Worm (Caenorhabditis elegans) whole organism, early embryonic: Measurements from ENCODE around the gene copz-1.
"Not testable (repeated sequence)": the region's sequence is repeated elsewhere in the genome, so short reads cannot be mapped to it uniquely, and the experiment has no call there.

Experiments used
- B0310.2 ChIP-seq: sonication (generic microtip); optimal IDR thresholded peaks from 2 replicates; lab custom pipeline; 2016; ENCODE audit warnings: mild to moderate bottlenecking, missing genetic modification characterization, missing compliant biosample characterization
- F13C5.2 ChIP-seq: sonication (generic microtip); optimal IDR thresholded peaks from 2 replicates; lab custom pipeline; 2017; ENCODE audit warnings: mild to moderate bottlenecking, missing genetic modification characterization, inconsistent platforms, missing compliant biosample characterization
- aly-1 ChIP-seq: sonication (generic microtip); optimal IDR thresholded peaks from 2 replicates; lab custom pipeline; 2016; ENCODE audit warnings: missing genetic modification characterization, missing compliant biosample characterization
- ama-1 ChIP-seq: fragments of 150-350 bp; optimal IDR thresholded peaks from 2 replicates; lab custom pipeline; 2014
- ceh-13 ChIP-seq: fragments of 200-800 bp; sonication (Bioruptor generic); optimal IDR thresholded peaks from 2 replicates; lab custom pipeline; 2018; ENCODE audit warnings: mild to moderate bottlenecking, missing genetic modification characterization, missing compliant biosample characterization
- ceh-36 ChIP-seq: sonication (generic microtip); optimal IDR thresholded peaks from 2 replicates; lab custom pipeline; 2016; ENCODE audit warnings: missing genetic modification characterization, inconsistent platforms, missing compliant biosample characterization
- ets-7 ChIP-seq: sonication (generic microtip); optimal IDR thresholded peaks from 2 replicates; lab custom pipeline; 2016; ENCODE audit warnings: missing genotype, missing genetic modification characterization, missing compliant biosample characterization
- flt-1 ChIP-seq: fragments of 200-800 bp; sonication (Bioruptor generic); IDR thresholded peaks from 2 replicates; pipeline ENCODE4 v1.3.6; 2022; ENCODE audit warnings: missing genetic modification characterization, missing compliant biosample characterization
- hmbx-1 ChIP-seq: sonication (generic microtip); optimal IDR thresholded peaks from 2 replicates; lab custom pipeline; 2016; ENCODE audit warnings: mild to moderate bottlenecking, missing genetic modification characterization, missing compliant biosample characterization
- hmg-4 ChIP-seq: fragments of 200-800 bp; sonication (Bioruptor generic); optimal IDR thresholded peaks from 2 replicates; lab custom pipeline; 2018; ENCODE audit warnings: mild to moderate bottlenecking, missing genetic modification characterization, missing compliant biosample characterization
- hnd-1 ChIP-seq: sonication (generic microtip); optimal IDR thresholded peaks from 2 replicates; lab custom pipeline; 2016; ENCODE audit warnings: missing genetic modification characterization, missing compliant biosample characterization
- pes-1 ChIP-seq: fragments of 200-800 bp; sonication (Bioruptor generic); IDR thresholded peaks from 2 replicates; pipeline ENCODE4 v1.3.6; 2022; ENCODE audit warnings: missing genetic modification reagents, missing genetic modification characterization, missing compliant biosample characterization
- scrt-1 ChIP-seq: fragments of 200-800 bp; sonication (Bioruptor generic); IDR thresholded peaks from 2 replicates; pipeline ENCODE4 v1.3.6; 2022; ENCODE audit warnings: missing genetic modification characterization, missing compliant biosample characterization
- sea-1 ChIP-seq: fragments of 200-800 bp; sonication (Bioruptor generic); conservative IDR thresholded peaks from 2 replicates; pipeline ENCODE4 v1.3.6; 2022; ENCODE audit warnings: missing genetic modification characterization, missing compliant biosample characterization
- tbx-11 ChIP-seq: fragments of 200-800 bp; sonication (Bioruptor generic); IDR thresholded peaks from 2 replicates; pipeline ENCODE4 v1.3.6; 2022; ENCODE audit warnings: missing genetic modification characterization, missing compliant biosample characterization
- tbx-37 ChIP-seq: fragments of 200-800 bp; sonication (Bioruptor generic); conservative IDR thresholded peaks from 2 replicates; pipeline ENCODE4 v1.3.6; 2022; ENCODE audit warnings: missing genetic modification reagents, missing genetic modification characterization, missing compliant biosample characterization
- tra-4 ChIP-seq: sonication (generic microtip); optimal IDR thresholded peaks from 2 replicates; lab custom pipeline; 2017; ENCODE audit warnings: missing genetic modification characterization, missing compliant biosample characterization

copz-1 gene

ce11 chrII:10912995-10913394 lies 40.3 kb downstream of the copz-1 start:
- TF ChIP-seq F13C5.2 (no peak), flt-1 (no peak), scrt-1 (GFP tag; lab: Robert Waterston, UW) (no peak), ama-1 (no peak), tra-4 (no peak), ets-7 (tag; lab: Kevin White, UChicago) (no peak), hnd-1 (tag; lab: Kevin White, UChicago) (no peak), tbx-37 (GFP tag; lab: Robert Waterston, UW) (no peak), ceh-13 (GFP tag; lab: Kevin White, UChicago) (no peak), sea-1 (no peak), tbx-11 (no peak)

- TF ChIP-seq ama-1 (no peak), B0310.2 (tag; lab: Kevin White, UChicago) (no peak), sea-1 (no peak), tra-4 (no peak), hmbx-1 (tag; lab: Kevin White, UChicago) (no peak), tbx-11 (no peak), aly-1 (tag; lab: Kevin White, UChicago) (no peak), hnd-1 (tag; lab: Kevin White, UChicago) (no peak), flt-1 (no peak), ceh-36 (no peak)
These were observed 41.7 kb downstream of the copz-1 start, which contains the start of gene F44F4.15 for ce11 chrII:10914366-10914765. TSS of gene F44F4.15 (plus strand) at chrII:10914666.

ce11 chrII:10915732-10916131 lies 43.1 kb downstream of the copz-1 start, which contains the start of gene F44F4.9:
TSS of gene F44F4.9 (minus strand) at chrII:10915832.
- TF ChIP-seq aly-1 (tag; lab: Kevin White, UChicago) (no peak), ama-1 (no peak), ceh-13 (GFP tag; lab: Kevin White, UChicago) (no peak), tra-4 (no peak)

ce11 chrII:10917174-10917573 lies 44.5 kb downstream of the copz-1 start, which contains the start of gene F44F4.10:
TSS of gene F44F4.10 (minus strand) at chrII:10917274.
- no peak for TF ChIP-seq sea-1
- no peak for TF ChIP-seq scrt-1 (GFP tag; lab: Robert Waterston, UW)
- TF ChIP-seq hmg-4 (GFP tag; lab: Kevin White, UChicago), result no peak
- TF ChIP-seq aly-1 (tag; lab: Kevin White, UChicago), result no peak
- TF ChIP-seq ceh-13 (GFP tag; lab: Kevin White, UChicago), result no peak
- no peak for TF ChIP-seq tbx-11
- TF ChIP-seq pes-1 (GFP tag; lab: Robert Waterston, UW), result no peak

ce11 chrII:10918293-10918756 lies 45.6 kb downstream of the copz-1 start, which contains the start of gene tba-4:
TSS of gene tba-4 (plus strand) at chrII:10918706.
- no peak for TF ChIP-seq tbx-37 (GFP tag; lab: Robert Waterston, UW)
- TF ChIP-seq hnd-1 (tag; lab: Kevin White, UChicago), result no peak
- no peak for TF ChIP-seq pes-1 (GFP tag; lab: Robert Waterston, UW)
- no peak for TF ChIP-seq F13C5.2
- TF ChIP-seq hmg-4 (GFP tag; lab: Kevin White, UChicago), result no peak
- no peak for TF ChIP-seq tbx-11
- TF ChIP-seq scrt-1 (GFP tag; lab: Robert Waterston, UW), result no peak
- no peak for TF ChIP-seq ceh-13 (GFP tag; lab: Kevin White, UChicago)
- TF ChIP-seq aly-1 (tag; lab: Kevin White, UChicago), result no peak
- TF ChIP-seq tra-4, result no peak
- TF ChIP-seq ama-1, result no peak
- TF ChIP-seq hmbx-1 (tag; lab: Kevin White, UChicago), result no peak
- no peak for TF ChIP-seq flt-1

ce11 chrII:10922874-10923273 lies 50.2 kb downstream of the copz-1 start, which contains the start of gene Y19D2B.1:
TSS of gene Y19D2B.1 (minus strand) at chrII:10922974.
- TF ChIP-seq sea-1; pes-1 (GFP tag; lab: Robert Waterston, UW); ceh-13 (GFP tag; lab: Kevin White, UChicago): not testable (repeated sequence)
